Fruit fly (Drosophila melanogaster): ENCODE data around the gene CG4942.

Gene CG4942

dm6 chr3L:9027122-9027696 lies 45.7 kb upstream of the CG4942 start:
- TF ChIP-seq Lpt (GFP tag; optimal IDR thresholded peaks at IDR 0.05) (no peak), cyc (GFP tag; optimal IDR thresholded peaks at IDR 0.05) (no peak), Eip78C (GFP tag) (no peak), CG11294 (GFP tag; IDR thresholded peaks at IDR 0.05) (no peak), fkh (GFP tag; optimal IDR thresholded peaks at IDR 0.05) (peak; percentile 40), CG1621 (tag; optimal IDR thresholded peaks at IDR 0.05) (no peak), OdsH (GFP tag; optimal IDR thresholded peaks at IDR 0.05) (no peak)

- TF ChIP-seq Met (GFP tag; optimal IDR thresholded peaks at IDR 0.05) (no peak), Gug (GFP tag; IDR thresholded peaks at IDR 0.05) (no peak), eg (GFP tag; IDR thresholded peaks at IDR 0.05) (no peak), achi (GFP tag; optimal IDR thresholded peaks at IDR 0.05) (peak; percentile 15), ss (GFP tag; optimal IDR thresholded peaks at IDR 0.05) (peak in 1 of 2 experiments; percentile 32), CG32006 (GFP tag; optimal IDR thresholded peaks at IDR 0.05) (peak; percentile 11), Hr39 (GFP tag; optimal IDR thresholded peaks at IDR 0.05) (peak; percentile 26), Eip78C (GFP tag) (peak; percentile 72), pdm3 (GFP tag; optimal IDR thresholded peaks at IDR 0.05) (peak; percentile 4), CG31627 (GFP tag; optimal IDR thresholded peaks at IDR 0.05) (peak; percentile 6)
These were observed 44.8 kb upstream of the CG4942 start for dm6 chr3L:9028057-9028456.

dm6 chr3L:9029183-9029789 lies 43.6 kb upstream of the CG4942 start:
- TF ChIP-seq CG4318 (GFP tag; optimal IDR thresholded peaks at IDR 0.05): no peak
- peak; percentile 3 for TF ChIP-seq svp (GFP tag)

dm6 chr3L:9032871-9033270 lies 40.0 kb upstream of the CG4942 start:
- TF ChIP-seq svp (GFP tag) (peak; percentile 46), Eip78C (GFP tag) (peak; percentile 34), Met (GFP tag; optimal IDR thresholded peaks at IDR 0.05) (peak; percentile 38), Sox102F (GFP tag; optimal IDR thresholded peaks at IDR 0.05) (no peak), acj6 (GFP tag; optimal IDR thresholded peaks at IDR 0.05) (no peak), pdm3 (GFP tag; optimal IDR thresholded peaks at IDR 0.05) (no peak), CG6808 (GFP tag; optimal IDR thresholded peaks at IDR 0.05) (no peak), CG8119 (GFP tag; IDR thresholded peaks at IDR 0.05) (0 out of 3 replicates have a peak, but pooled peaks have one; percentile 26), CG8632 (GFP tag; optimal IDR thresholded peaks at IDR 0.05) (no peak), CG16779 (tag; optimal IDR thresholded peaks at IDR 0.05) (no peak), Hr38 (GFP tag; optimal IDR thresholded peaks at IDR 0.05) (no peak), CG8319 (GFP tag; optimal IDR thresholded peaks at IDR 0.05) (no peak), esn (GFP tag; optimal IDR thresholded peaks at IDR 0.05) (peak; percentile 17), CG6163 (GFP tag; IDR thresholded peaks at IDR 0.05) (no peak), CG10669 (GFP tag; optimal IDR thresholded peaks at IDR 0.05) (no peak), Smox (GFP tag; optimal IDR thresholded peaks at IDR 0.05) (peak; percentile 20), spab (GFP tag; optimal IDR thresholded peaks at IDR 0.05) (no peak), OdsH (GFP tag; optimal IDR thresholded peaks at IDR 0.05) (no peak), topi (GFP tag; optimal IDR thresholded peaks at IDR 0.05) (peak; percentile 23), CG31627 (GFP tag; optimal IDR thresholded peaks at IDR 0.05) (peak; percentile 5)

- TF ChIP-seq fd85E (GFP tag; optimal IDR thresholded peaks at IDR 0.05) (no peak), CG31627 (GFP tag; optimal IDR thresholded peaks at IDR 0.05) (peak; percentile 38), dsx (GFP tag; optimal IDR thresholded peaks at IDR 0.05; ENCODE audit: poor library complexity, severe bottlenecking) (peak; percentile 9), Sox15 (GFP tag; optimal IDR thresholded peaks at IDR 0.05) (peak; percentile 27), achi (GFP tag; optimal IDR thresholded peaks at IDR 0.05) (peak; percentile 45), CG6276 (GFP tag; optimal IDR thresholded peaks at IDR 0.05) (no peak), Sox14 (GFP tag; optimal IDR thresholded peaks at IDR 0.05) (peak; percentile 26), CG34406 (GFP tag; optimal IDR thresholded peaks at IDR 0.05) (peak; percentile 41), Ets96B (tag; optimal IDR thresholded peaks at IDR 0.05) (peak; percentile 43), Hr4 (GFP tag; optimal IDR thresholded peaks at IDR 0.05) (no peak), CG15336 (GFP tag; IDR thresholded peaks at IDR 0.05) (peak; percentile 39; the same call in 1 of the 2 replicates), CG32006 (GFP tag; optimal IDR thresholded peaks at IDR 0.05) (peak; percentile 26), CG4318 (GFP tag; optimal IDR thresholded peaks at IDR 0.05) (no peak), CG8319 (GFP tag; optimal IDR thresholded peaks at IDR 0.05) (no peak), CG11762 (GFP tag; optimal IDR thresholded peaks at IDR 0.05; ENCODE audit: insufficient read depth) (peak; percentile 23), CG3919 (GFP tag; optimal IDR thresholded peaks at IDR 0.05) (peak; percentile 59), CG9139 (GFP tag; optimal IDR thresholded peaks at IDR 0.05) (no peak)
These were observed 39.4 kb upstream of the CG4942 start for dm6 chr3L:9033537-9033936.
